Worm (Caenorhabditis elegans) whole organism, L4 larva: Measurements from ENCODE around the gene cyp-35B2.

Experiments
- F44E2.7 ChIP-seq: fragments of 200-800 bp; sonication (Bioruptor generic); IDR thresholded peaks from 2 replicates; pipeline ENCODE4 v2.1.2; 2022; ENCODE audit warnings: missing genetic modification characterization, missing compliant biosample characterization
- F49E8.2 ChIP-seq: sonication (generic microtip); optimal IDR thresholded peaks from 2 replicates; lab custom pipeline; 2016; ENCODE audit warnings: missing compliant biosample characterization, mild to moderate bottlenecking, missing genetic modification characterization, borderline replicate concordance
- R02D3.7 ChIP-seq: fragments of 150-350 bp; sonication (generic microtip); optimal IDR thresholded peaks from 3 replicates; lab custom pipeline; 2014; ENCODE audit warnings: missing biosample characterization, missing genetic modification characterization
- Y48G9A.11 ChIP-seq: fragments of 200-800 bp; sonication (Bioruptor generic); IDR thresholded peaks from 2 replicates; pipeline ENCODE4 v1.3.6; 2022; ENCODE audit warnings: missing genetic modification reagents, missing genetic modification characterization, missing compliant biosample characterization
- Y75B8A.6 ChIP-seq: fragments of 200-800 bp; sonication (Bioruptor generic); IDR thresholded peaks from 2 replicates; pipeline ENCODE4 v1.3.6; 2022; ENCODE audit warnings: missing genetic modification reagents, missing genetic modification characterization, missing compliant biosample characterization
- ZK546.5 ChIP-seq, 2 experiments: sonication (generic microtip); optimal IDR thresholded peaks; 2 replicates each; lab custom pipeline; 2017; ENCODE audit warnings: missing biosample characterization in 2 of 2, missing genetic modification characterization in 2 of 2
- aha-1 ChIP-seq: fragments of 150-350 bp; peaks from one replicate; lab custom pipeline; 2014; ENCODE audit warnings: missing biosample characterization, missing genetic modification characterization
- ceh-28 ChIP-seq: fragments of 150-350 bp; optimal IDR thresholded peaks from 2 replicates; lab custom pipeline; 2014; ENCODE audit warnings: missing biosample characterization, missing genetic modification reagents, missing genetic modification characterization
- ceh-32 ChIP-seq: sonication (generic microtip); optimal IDR thresholded peaks from 2 replicates; lab custom pipeline; 2016; ENCODE audit warnings: mild to moderate bottlenecking, missing genetic modification characterization, missing compliant biosample characterization; ENCODE audit not compliant: poor library complexity
- cey-2 ChIP-seq: sonication (generic microtip); optimal IDR thresholded peaks from 3 replicates; lab custom pipeline; 2017; ENCODE audit warnings: missing genetic modification characterization, mild to moderate bottlenecking, missing compliant biosample characterization, antibody characterized with exemption, borderline replicate concordance; ENCODE audit not compliant: insufficient read depth
- daf-12 ChIP-seq: fragments of 150-350 bp; optimal IDR thresholded peaks from 2 replicates; lab custom pipeline; 2014; ENCODE audit warnings: missing biosample characterization, missing genetic modification reagents, missing genetic modification characterization
- daf-16 ChIP-seq, 3 experiments: sonication (generic microtip); optimal IDR thresholded peaks; 2 replicates each; lab custom pipeline; 2016 to 2017; ENCODE audit warnings: missing genetic modification characterization in 3 of 3, missing genetic modification reagents in 3 of 3, mild to moderate bottlenecking in 2 of 3, missing compliant biosample characterization in 2 of 3, missing biosample characterization in 1 of 3, moderate library complexity in 1 of 3
- dmd-6 ChIP-seq: fragments of 200-800 bp; sonication (Bioruptor generic); IDR thresholded peaks from 2 replicates; pipeline ENCODE4 v1.3.6; 2022; ENCODE audit warnings: missing genetic modification reagents, missing genetic modification characterization, missing compliant biosample characterization
- dmd-8 ChIP-seq: fragments of 200-800 bp; sonication (Bioruptor generic); IDR thresholded peaks from 2 replicates; pipeline ENCODE4 v1.3.6; 2022; ENCODE audit warnings: missing genetic modification characterization, missing compliant biosample characterization
- dve-1 ChIP-seq: sonication (generic microtip); optimal IDR thresholded peaks from 2 replicates; lab custom pipeline; 2017; ENCODE audit warnings: antibody characterized with exemption, mild to moderate bottlenecking, missing genetic modification characterization, missing compliant biosample characterization; ENCODE audit not compliant: insufficient read depth
- egl-27 ChIP-seq: sonication (generic microtip); optimal IDR thresholded peaks from 3 replicates; lab custom pipeline; 2017; ENCODE audit warnings: missing biosample characterization, missing genetic modification reagents, missing genetic modification characterization
- egl-43 ChIP-seq: fragments of 200-800 bp; sonication (Bioruptor generic); IDR thresholded peaks from 2 replicates; pipeline ENCODE4 v1.3.6; 2022; ENCODE audit warnings: missing genetic modification reagents, missing genetic modification characterization, missing compliant biosample characterization
- fkh-10 ChIP-seq: fragments of 150-350 bp; optimal IDR thresholded peaks from 2 replicates; lab custom pipeline; 2014; ENCODE audit warnings: missing biosample characterization, missing genetic modification reagents, missing genetic modification characterization
- fos-1 ChIP-seq: fragments of 150-350 bp; optimal IDR thresholded peaks from 2 replicates; lab custom pipeline; 2014; ENCODE audit warnings: missing biosample characterization, missing genetic modification characterization
- hlh-11 ChIP-seq: fragments of 200-800 bp; sonication (Bioruptor generic); optimal IDR thresholded peaks from 2 replicates; lab custom pipeline; 2018; ENCODE audit warnings: mild to moderate bottlenecking, missing genetic modification characterization, missing compliant biosample characterization
- mdl-1 ChIP-seq, 2 experiments: fragments of 150-350 bp in 1 of 2; sonication (generic microtip) in 1 of 2; optimal IDR thresholded peaks; 2 replicates each; lab custom pipeline; 2014 to 2017; ENCODE audit warnings: missing biosample characterization in 2 of 2, missing genetic modification characterization in 2 of 2
- nhr-10 ChIP-seq: fragments of 150-350 bp; optimal IDR thresholded peaks from 2 replicates; lab custom pipeline; 2014; ENCODE audit warnings: missing biosample characterization, missing genetic modification characterization
- nhr-102 ChIP-seq: sonication (generic microtip); optimal IDR thresholded peaks from 2 replicates; lab custom pipeline; 2016; ENCODE audit warnings: mild to moderate bottlenecking, missing genetic modification characterization, moderate library complexity, missing compliant biosample characterization
- nhr-11 ChIP-seq: fragments of 150-350 bp; optimal IDR thresholded peaks from 2 replicates; lab custom pipeline; 2014; ENCODE audit warnings: missing biosample characterization, missing genetic modification characterization
- nhr-28 ChIP-seq: fragments of 150-350 bp; optimal IDR thresholded peaks from 2 replicates; lab custom pipeline; 2014; ENCODE audit warnings: missing biosample characterization, missing genetic modification characterization
- nhr-77 ChIP-seq: fragments of 150-350 bp; optimal IDR thresholded peaks from 2 replicates; lab custom pipeline; 2014; ENCODE audit warnings: missing biosample characterization, missing genetic modification characterization
- set-16 ChIP-seq: fragments of 200-800 bp; sonication (Bioruptor generic); IDR thresholded peaks from 2 replicates; pipeline ENCODE4 v1.3.6; 2022; ENCODE audit warnings: missing genetic modification reagents, missing genetic modification characterization, missing compliant biosample characterization
- unc-62 ChIP-seq, 3 experiments: fragments of 150-350 bp in 1 of 3; sonication (generic microtip); optimal IDR thresholded peaks in 2 of 3; peaks in 1 of 3; 1 replicate in 1 of 3; 2 replicates in 2 of 3; lab custom pipeline; 2014 to 2017; ENCODE audit warnings: missing biosample characterization in 3 of 3, missing genetic modification characterization in 3 of 3, missing genetic modification reagents in 3 of 3, missing genotype in 1 of 3
- vab-7 ChIP-seq: fragments of 200-800 bp; sonication (Bioruptor generic); IDR thresholded peaks from 2 replicates; pipeline ENCODE4 v1.3.6; 2022; ENCODE audit warnings: missing genetic modification reagents, missing genetic modification characterization, missing compliant biosample characterization
- zfp-2 ChIP-seq: sonication (generic microtip); optimal IDR thresholded peaks from 2 replicates; lab custom pipeline; 2016; ENCODE audit warnings: mild to moderate bottlenecking, missing genetic modification characterization, missing compliant biosample characterization

Gene cyp-35B2

DNA sequence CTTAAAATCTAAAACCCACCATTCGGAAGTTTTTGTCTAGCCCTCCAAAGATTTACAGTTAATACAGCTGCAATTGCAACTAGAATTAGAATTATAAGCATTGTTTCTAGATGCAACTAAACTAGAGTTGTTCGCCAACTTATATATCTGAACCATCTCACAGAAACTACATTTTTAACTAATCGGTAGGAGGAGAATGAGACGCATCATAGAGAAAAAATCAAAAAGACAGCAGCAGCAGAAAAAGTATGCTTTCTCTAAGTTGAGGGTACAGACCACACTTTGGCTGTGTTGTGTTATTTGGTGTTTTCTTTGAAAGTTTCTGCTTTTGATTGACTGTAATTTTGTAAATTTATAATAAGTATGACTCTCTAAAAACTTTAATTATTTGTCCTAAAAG is 21.8 kb downstream of the cyp-35B2 start, which contains the start of gene cyp-34A7:
cyp-34A7 (minus strand) TSS at position 101 of the 400 bp plus-strand sequence.
- TF ChIP-seq nhr-28 (tag; lab: Kevin White, UChicago) (peak; percentile 42), ZK546.5 (tag; optimal IDR thresholded peaks at IDR 0.05; lab: Kevin White, UChicago) (no peak)
- TF ChIP-seq, all 104 proteins: peak for 1

DNA sequence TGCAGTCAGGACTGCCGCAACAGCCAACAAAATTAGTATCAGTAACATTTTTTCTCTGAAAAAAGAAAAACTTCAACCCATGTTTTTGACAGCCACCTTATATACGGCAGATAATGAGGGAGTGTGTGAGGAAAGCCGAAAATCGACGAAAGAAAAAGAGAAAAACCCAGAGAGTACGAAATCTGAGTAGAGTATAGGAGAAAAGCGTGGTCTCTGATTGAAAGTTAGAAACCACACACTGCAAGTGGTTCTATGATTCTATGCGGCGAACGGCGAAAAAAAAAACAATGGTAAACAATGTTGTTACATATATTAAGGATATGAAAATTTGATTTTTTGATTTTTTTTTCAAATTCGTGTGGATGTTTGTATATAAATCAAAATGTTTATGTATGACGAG is 25.8 kb downstream of the cyp-35B2 start, which contains the start of gene cyp-34A8:
cyp-34A8 (minus strand) TSS at position 62 of the 400 bp plus-strand sequence.
- TF ChIP-seq egl-43 (no peak), nhr-77 (tag; lab: Kevin White, UChicago) (peak; percentile 84), ceh-32 (tag; lab: Kevin White, UChicago) (no peak), Y48G9A.11 (GFP tag; lab: Robert Waterston, UW) (no peak), aha-1 (tag; lab: Kevin White, UChicago) (no peak), R02D3.7 (no peak), fos-1 (tag; lab: Kevin White, UChicago) (no peak), egl-27 (tag; lab: Kevin White, UChicago) (no peak), mdl-1 (tag; optimal IDR thresholded peaks at IDR 0.05; lab: Kevin White, UChicago) (peak in 1 of 2 experiments; percentile 24), cey-2 (tag; lab: Kevin White, UChicago) (no peak), dmd-8 (GFP tag; lab: Robert Waterston, UW) (no peak), dve-1 (tag; lab: Kevin White, UChicago) (peak; percentile 57), zfp-2 (tag; lab: Kevin White, UChicago) (no peak), daf-12 (tag; lab: Kevin White, UChicago) (no peak), hlh-11 (peak; percentile 4), daf-16 (GFP tag; optimal IDR thresholded peaks at IDR 0.05; lab: Kevin White, UChicago) (no peak), daf-16 (tag; optimal IDR thresholded peaks at IDR 0.05; lab: Kevin White, UChicago) (peak; percentile 2), nhr-102 (tag; lab: Kevin White, UChicago) (peak; percentile 24), nhr-10 (tag; lab: Kevin White, UChicago) (no peak), dmd-6 (GFP tag; lab: Robert Waterston, UW) (peak; percentile 52; the same call in 1 of the 2 replicates), vab-7 (no peak), nhr-28 (tag; lab: Kevin White, UChicago) (peak; percentile 79)

DNA sequence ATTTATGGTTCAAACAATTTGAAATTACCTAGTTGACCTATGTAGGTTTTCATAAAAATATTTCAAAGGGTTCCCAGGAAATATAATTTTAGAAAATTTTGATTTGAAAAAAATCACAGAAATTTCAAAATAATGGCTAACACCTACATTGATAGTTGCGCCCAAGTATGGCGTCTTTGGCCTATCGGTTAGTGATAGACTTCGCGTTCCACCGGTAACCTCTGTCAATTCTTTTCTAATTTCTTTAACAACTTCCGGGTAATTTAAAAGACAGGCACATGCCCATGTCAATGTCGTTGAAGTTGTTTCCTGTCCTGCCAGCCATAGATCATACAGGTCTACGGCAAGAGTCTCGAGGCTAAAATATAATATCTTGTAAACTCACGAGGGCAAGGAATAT is 27.0 kb downstream of the cyp-35B2 start:
- TF ChIP-seq set-16 (GFP tag; lab: Robert Waterston, UW) = no peak
- TF ChIP-seq unc-62 (GFP tag; optimal IDR thresholded peaks at IDR 0.05 in 1 of 2; lab: Kevin White, UChicago) = peak in 1 of 2 experiments; percentile 95
- no peak for TF ChIP-seq unc-62 (tag; optimal IDR thresholded peaks at IDR 0.05; lab: Kevin White, UChicago)

ce11 chrV:3969664-3970063 is 27.7 kb downstream of the cyp-35B2 start:
- TF ChIP-seq dve-1 (tag; lab: Kevin White, UChicago) (peak; percentile 47), aha-1 (tag; lab: Kevin White, UChicago) (no peak), F49E8.2 (tag; lab: Kevin White, UChicago) (no peak), egl-43 (no peak), zfp-2 (tag; lab: Kevin White, UChicago) (no peak), F44E2.7 (no peak), cey-2 (tag; lab: Kevin White, UChicago) (no peak), Y75B8A.6 (no peak), nhr-28 (tag; lab: Kevin White, UChicago) (peak; percentile 75), nhr-102 (tag; lab: Kevin White, UChicago) (peak; percentile 3), nhr-77 (tag; lab: Kevin White, UChicago) (peak; percentile 67), dmd-6 (GFP tag; lab: Robert Waterston, UW) (peak; percentile 61), nhr-11 (tag; lab: Kevin White, UChicago) (no peak), hlh-11 (peak; percentile 23), ceh-28 (tag; lab: Kevin White, UChicago) (no peak), daf-16 (GFP tag; optimal IDR thresholded peaks at IDR 0.05; lab: Kevin White, UChicago) (no peak), daf-16 (tag; optimal IDR thresholded peaks at IDR 0.05; lab: Kevin White, UChicago) (peak; percentile 97), fkh-10 (GFP tag; lab: Kevin White, UChicago) (no peak)
